Worm (Caenorhabditis elegans) whole organism, L2 larva: ENCODE data around the gene prx-13.

Experiments used
- F13H6.1 ChIP-seq: sonication (generic microtip); optimal IDR thresholded peaks from 2 replicates; lab custom pipeline; 2016; ENCODE audit warnings: missing genetic modification characterization, missing compliant biosample characterization
- R02D3.7 ChIP-seq: fragments of 150-350 bp; optimal IDR thresholded peaks from 2 replicates; lab custom pipeline; 2014; ENCODE audit warnings: missing biosample characterization, missing genetic modification characterization
- alr-1 ChIP-seq: fragments of 150-350 bp; optimal IDR thresholded peaks from 2 replicates; lab custom pipeline; 2014; ENCODE audit warnings: missing biosample characterization, missing genetic modification characterization
- blmp-1 ChIP-seq: sonication (generic microtip); optimal IDR thresholded peaks from 2 replicates; lab custom pipeline; 2017; ENCODE audit warnings: missing genetic modification characterization, mild to moderate bottlenecking, missing compliant biosample characterization, antibody characterized with exemption, moderate library complexity; ENCODE audit not compliant: insufficient read depth
- ceh-16 ChIP-seq: fragments of 150-350 bp; optimal IDR thresholded peaks from 2 replicates; lab custom pipeline; 2014; ENCODE audit warnings: missing biosample characterization, missing genetic modification characterization
- crh-2 ChIP-seq: sonication (generic microtip); optimal IDR thresholded peaks from 2 replicates; lab custom pipeline; 2017; ENCODE audit warnings: missing biosample characterization, missing genetic modification characterization
- dmd-4 ChIP-seq: sonication (generic microtip); optimal IDR thresholded peaks from 2 replicates; lab custom pipeline; 2017; ENCODE audit warnings: missing biosample characterization, missing genetic modification characterization
- egl-27 ChIP-seq: sonication (generic microtip); optimal IDR thresholded peaks from 3 replicates; lab custom pipeline; 2017; ENCODE audit warnings: missing biosample characterization, missing genetic modification reagents, missing genetic modification characterization
- elt-1 ChIP-seq: fragments of 150-350 bp; optimal IDR thresholded peaks from 2 replicates; lab custom pipeline; 2014; ENCODE audit warnings: missing biosample characterization, missing genetic modification characterization
- fos-1 ChIP-seq: fragments of 150-350 bp; optimal IDR thresholded peaks from 2 replicates; lab custom pipeline; 2014; ENCODE audit warnings: missing biosample characterization, missing genetic modification characterization
- lin-11 ChIP-seq: fragments of 150-350 bp; sonication (generic microtip); optimal IDR thresholded peaks from 2 replicates; lab custom pipeline; 2014; ENCODE audit warnings: missing biosample characterization, missing genetic modification characterization, inconsistent platforms, mixed read lengths
- lin-13 ChIP-seq: fragments of 150-350 bp; optimal IDR thresholded peaks from 2 replicates; lab custom pipeline; 2014; ENCODE audit warnings: missing biosample characterization, missing genetic modification reagents, missing genetic modification characterization
- lin-39 ChIP-seq: fragments of 150-350 bp; optimal IDR thresholded peaks from 2 replicates; lab custom pipeline; 2014; ENCODE audit warnings: missing biosample characterization, missing genetic modification reagents, missing genetic modification characterization
- mab-5 ChIP-seq: fragments of 150-350 bp; optimal IDR thresholded peaks from 2 replicates; lab custom pipeline; 2014; ENCODE audit warnings: missing biosample characterization, missing genetic modification characterization
- mbf-1 ChIP-seq: sonication (generic microtip); optimal IDR thresholded peaks from 2 replicates; lab custom pipeline; 2017; ENCODE audit warnings: missing biosample characterization, missing genetic modification characterization
- nhr-10 ChIP-seq: sonication (generic microtip); optimal IDR thresholded peaks from 2 replicates; lab custom pipeline; 2017; ENCODE audit warnings: missing biosample characterization, missing genetic modification characterization
- nhr-11 ChIP-seq: fragments of 150-350 bp; optimal IDR thresholded peaks from 2 replicates; lab custom pipeline; 2014; ENCODE audit warnings: missing biosample characterization, missing genetic modification characterization
- nhr-12 ChIP-seq: fragments of 150-350 bp; optimal IDR thresholded peaks from 2 replicates; lab custom pipeline; 2014; ENCODE audit warnings: missing biosample characterization, missing genetic modification characterization
- nhr-21 ChIP-seq: fragments of 150-350 bp; optimal IDR thresholded peaks from 2 replicates; lab custom pipeline; 2014; ENCODE audit warnings: missing biosample characterization, missing genetic modification characterization
- nhr-23 ChIP-seq: fragments of 150-350 bp; optimal IDR thresholded peaks from 2 replicates; lab custom pipeline; 2014; ENCODE audit warnings: missing biosample characterization, missing genetic modification reagents, missing genetic modification characterization
- nhr-25 ChIP-seq: fragments of 150-350 bp; sonication (generic microtip); optimal IDR thresholded peaks from 3 replicates; lab custom pipeline; 2014; ENCODE audit warnings: missing biosample characterization, missing genetic modification characterization
- nhr-6 ChIP-seq: fragments of 150-350 bp; optimal IDR thresholded peaks from 2 replicates; lab custom pipeline; 2014; ENCODE audit warnings: missing biosample characterization, missing genetic modification characterization
- nhr-77 ChIP-seq: fragments of 150-350 bp; optimal IDR thresholded peaks from 2 replicates; lab custom pipeline; 2014; ENCODE audit warnings: missing biosample characterization, missing genetic modification characterization
- sma-3 ChIP-seq: sonication (generic microtip); optimal IDR thresholded peaks from 2 replicates; lab custom pipeline; 2016; ENCODE audit warnings: missing genetic modification reagents, missing genetic modification characterization, missing compliant biosample characterization
- sma-9 ChIP-seq, 2 experiments: fragments of 150-350 bp in 1 of 2; sonication (generic microtip) in 1 of 2; optimal IDR thresholded peaks; 2 replicates each; lab custom pipeline; 2014 to 2016; ENCODE audit warnings: missing genetic modification characterization in 2 of 2, mild to moderate bottlenecking in 1 of 2, missing biosample characterization in 1 of 2, missing compliant biosample characterization in 1 of 2, missing genetic modification reagents in 1 of 2, moderate library complexity in 1 of 2
- snpc-4 ChIP-seq: fragments of 150-350 bp; optimal IDR thresholded peaks from 2 replicates; lab custom pipeline; 2014; ENCODE audit warnings: missing biosample characterization, missing genetic modification characterization
- unc-39 ChIP-seq: fragments of 150-350 bp; optimal IDR thresholded peaks from 2 replicates; lab custom pipeline; 2014; ENCODE audit warnings: missing biosample characterization, missing genetic modification characterization
- zag-1 ChIP-seq: fragments of 150-350 bp; optimal IDR thresholded peaks from 2 replicates; lab custom pipeline; 2014; ENCODE audit warnings: missing biosample characterization, missing genetic modification characterization
- ztf-1 ChIP-seq: fragments of 200-800 bp; sonication (Bioruptor generic); conservative IDR thresholded peaks from 2 replicates; pipeline ENCODE4 v1.3.6; 2022; ENCODE audit warnings: missing genetic modification characterization, missing compliant biosample characterization
- ztf-4 ChIP-seq: fragments of 150-350 bp; optimal IDR thresholded peaks from 2 replicates; lab custom pipeline; 2014; ENCODE audit warnings: missing biosample characterization, missing genetic modification characterization

prx-13 gene

DNA sequence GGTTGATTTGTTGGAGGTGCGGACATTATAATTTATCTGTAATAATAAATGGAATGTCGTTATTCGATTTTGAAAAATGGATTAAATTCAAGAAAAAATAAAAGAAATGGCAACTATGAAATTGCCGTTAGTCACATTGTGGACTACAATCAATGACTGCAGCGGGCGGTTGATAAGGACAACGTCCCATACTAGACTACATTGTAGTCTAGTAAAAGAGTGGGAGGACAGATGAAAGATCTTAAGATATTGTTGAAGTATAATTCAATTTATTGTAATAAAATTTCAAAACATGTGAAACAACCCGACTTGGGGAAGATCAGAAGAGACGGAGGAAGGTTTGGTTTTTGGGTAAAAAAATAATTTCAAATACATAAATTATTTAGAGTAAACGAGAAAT, at the start of gene prx-13, which contains the start of gene ada-2:
TSS of gene prx-13 (minus strand) at position 38 of the 400 bp plus-strand sequence.
TSS of gene ada-2 (plus strand) at position 282 of the 400 bp plus-strand sequence.
- TF ChIP-seq dmd-4 (tag; lab: Kevin White, UChicago) (no peak), sma-3 (GFP tag; lab: Kevin White, UChicago) (peak; percentile 6), snpc-4 (tag; lab: Kevin White, UChicago) (no peak), mbf-1 (tag; lab: Kevin White, UChicago) (no peak), ztf-4 (tag; lab: Kevin White, UChicago) (no peak), blmp-1 (no peak), fos-1 (tag; lab: Kevin White, UChicago) (peak; percentile 79), elt-1 (tag; lab: Kevin White, UChicago) (no peak), sma-9 (GFP tag; optimal IDR thresholded peaks at IDR 0.05; lab: Kevin White, UChicago) (peak; percentile 8), sma-9 (tag; optimal IDR thresholded peaks at IDR 0.05; lab: Kevin White, UChicago) (no peak)
- TF ChIP-seq, all 48 proteins: peak for 3

DNA sequence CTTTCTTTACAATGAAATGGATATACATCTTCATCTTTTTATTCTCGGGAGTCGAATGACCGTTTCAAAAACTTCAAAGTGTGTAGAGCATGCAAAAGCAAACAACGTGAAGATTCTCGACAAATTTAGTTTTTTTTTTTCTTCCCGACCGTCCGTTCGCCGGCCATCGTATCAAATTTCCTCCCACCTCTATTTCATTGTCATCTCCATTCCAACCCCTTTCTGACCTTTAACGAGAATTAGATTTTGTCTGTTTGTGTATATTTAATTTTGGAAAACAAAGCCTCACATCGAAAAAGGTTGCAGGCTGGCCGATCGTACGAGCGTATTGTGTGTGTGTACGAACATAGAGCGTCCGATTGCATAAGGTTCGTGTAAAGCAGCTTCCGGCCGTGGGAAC, 47.2 kb upstream of the prx-13 start, which contains the start of gene C30G12.1:
TSS of gene C30G12.1 (plus strand) at position 301 of the 400 bp plus-strand sequence.
- TF ChIP-seq ztf-1 (GFP tag; lab: Robert Waterston, UW) (no peak), egl-27 (tag; lab: Kevin White, UChicago) (no peak), snpc-4 (tag; lab: Kevin White, UChicago) (no peak), nhr-23 (tag; lab: Kevin White, UChicago) (no peak), R02D3.7 (tag; lab: Kevin White, UChicago) (no peak), zag-1 (tag; lab: Kevin White, UChicago) (no peak), lin-13 (GFP tag; lab: Kevin White, UChicago) (no peak), fos-1 (tag; lab: Kevin White, UChicago) (no peak), lin-11 (tag; lab: Kevin White, UChicago) (no peak), lin-39 (no peak), elt-1 (tag; lab: Kevin White, UChicago) (no peak), crh-2 (tag; lab: Kevin White, UChicago) (no peak), F13H6.1 (tag; lab: Kevin White, UChicago) (no peak)

DNA sequence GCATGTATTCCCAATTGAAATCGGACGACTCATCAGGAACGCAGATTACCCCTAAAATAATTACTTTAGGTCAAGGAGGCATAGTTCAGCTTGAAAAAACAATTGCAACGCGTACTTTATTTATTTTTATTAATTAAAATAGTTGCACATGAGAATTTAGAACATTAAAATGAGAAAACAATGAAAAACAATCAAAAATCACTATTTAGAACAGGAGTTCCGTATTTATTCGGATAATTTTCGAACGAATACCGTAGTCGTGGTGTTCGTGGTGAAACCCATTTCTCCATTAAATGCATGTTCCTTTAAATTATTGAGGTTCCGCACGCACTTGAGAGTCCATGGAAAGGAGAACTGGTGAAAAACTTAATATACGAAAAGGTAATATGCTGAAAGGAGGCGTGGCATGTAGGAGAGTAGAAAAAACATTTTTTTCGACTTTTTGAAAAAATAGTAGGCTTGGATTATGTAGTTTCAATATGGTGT, 46.4 kb upstream of the prx-13 start, which contains the start of gene puf-8:
TSS of gene puf-8 (minus strand) at position 51 of the 486 bp plus-strand sequence.
- TF ChIP-seq nhr-11 (tag; lab: Kevin White, UChicago), result no peak
- TF ChIP-seq sma-9 (GFP tag; optimal IDR thresholded peaks at IDR 0.05; lab: Kevin White, UChicago), result no peak
- no peak for TF ChIP-seq sma-9 (tag; optimal IDR thresholded peaks at IDR 0.05; lab: Kevin White, UChicago)
- no peak for TF ChIP-seq ztf-1 (GFP tag; lab: Robert Waterston, UW)
- no peak for TF ChIP-seq lin-11 (tag; lab: Kevin White, UChicago)
- no peak for TF ChIP-seq egl-27 (tag; lab: Kevin White, UChicago)
- no peak for TF ChIP-seq sma-3 (GFP tag; lab: Kevin White, UChicago)
- no peak for TF ChIP-seq fos-1 (tag; lab: Kevin White, UChicago)
- no peak for TF ChIP-seq nhr-10 (tag; lab: Kevin White, UChicago)
- no peak for TF ChIP-seq alr-1 (tag; lab: Kevin White, UChicago)
- no peak for TF ChIP-seq crh-2 (tag; lab: Kevin White, UChicago)
- TF ChIP-seq nhr-25 (tag; lab: Kevin White, UChicago), result no peak
- no peak for TF ChIP-seq nhr-23 (tag; lab: Kevin White, UChicago)

ce11 chrII:7295917-7296316, 44.1 kb upstream of the prx-13 start, which contains the start of gene C30G12.6:
TSS of gene C30G12.6 (minus strand) at chrII:7296017.
- TF ChIP-seq nhr-12 (tag; lab: Kevin White, UChicago) (no peak), snpc-4 (tag; lab: Kevin White, UChicago) (no peak), mab-5 (no peak), unc-39 (tag; lab: Kevin White, UChicago) (no peak), nhr-6 (no peak), lin-39 (no peak), nhr-21 (tag; lab: Kevin White, UChicago) (no peak), ceh-16 (tag; lab: Kevin White, UChicago) (no peak), ztf-4 (tag; lab: Kevin White, UChicago) (no peak)

DNA sequence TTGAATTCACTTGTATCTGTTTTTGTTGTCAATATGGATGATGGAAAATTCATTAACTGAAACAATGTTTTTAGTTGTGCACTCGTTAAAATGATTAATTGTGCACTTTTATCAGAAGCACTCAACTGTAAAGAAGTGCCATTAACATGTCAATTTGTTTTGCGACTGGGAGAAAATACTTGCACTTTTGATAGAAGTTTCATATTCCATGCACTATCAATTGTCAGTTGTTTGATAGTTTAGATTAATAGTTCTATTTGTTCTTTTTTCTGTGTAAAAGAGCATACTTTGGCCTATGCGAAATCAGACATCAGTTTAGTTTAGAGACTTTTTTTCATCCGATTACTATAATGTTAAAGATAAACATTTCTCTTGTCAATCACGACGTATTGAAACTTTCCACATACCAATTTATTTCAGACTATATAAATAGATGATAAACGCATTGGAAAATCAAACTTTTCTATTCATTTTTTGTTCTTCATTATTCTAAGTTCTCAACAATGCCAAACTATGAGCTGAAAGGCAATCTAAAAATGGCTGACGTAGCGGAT, 38.2 kb upstream of the prx-13 start, which contains the start of gene C30G12.2:
TSS of gene C30G12.2 (plus strand) at position 504 of the 554 bp plus-strand sequence.
- TF ChIP-seq nhr-77 (tag; lab: Kevin White, UChicago) (no peak), sma-9 (GFP tag; optimal IDR thresholded peaks at IDR 0.05; lab: Kevin White, UChicago) (peak; percentile 41), sma-9 (tag; optimal IDR thresholded peaks at IDR 0.05; lab: Kevin White, UChicago) (no peak), fos-1 (tag; lab: Kevin White, UChicago) (peak; percentile 79)
